Worm (Caenorhabditis elegans) whole organism, mixed stage, embryonic: ENCODE results near the gene algn-13.
A peak's percentile ranks its signal among the peaks of the same experiment; 100 is the strongest.

Experiments
- M03D4.4 ChIP-seq: sonication (generic microtip); optimal IDR thresholded peaks from 2 replicates; lab custom pipeline; 2017; ENCODE audit warnings: mild to moderate bottlenecking, missing genetic modification characterization, missing compliant biosample characterization
- bed-3 ChIP-seq: fragments of 200-800 bp; sonication (Bioruptor generic); optimal IDR thresholded peaks from 3 replicates; lab custom pipeline; 2018; ENCODE audit warnings: mild to moderate bottlenecking, missing genetic modification characterization, moderate library complexity, missing compliant biosample characterization
- blmp-1 ChIP-seq: fragments of 150-350 bp; optimal IDR thresholded peaks from 2 replicates; lab custom pipeline; 2014; ENCODE audit warnings: missing biosample characterization, missing genetic modification characterization
- ceh-39 ChIP-seq: fragments of 150-350 bp; optimal IDR thresholded peaks from 2 replicates; lab custom pipeline; 2014; ENCODE audit warnings: missing biosample characterization, missing genetic modification characterization
- ceh-43 ChIP-seq: fragments of 200-800 bp; sonication (Bioruptor generic); optimal IDR thresholded peaks from 2 replicates; lab custom pipeline; 2018; ENCODE audit warnings: mild to moderate bottlenecking, missing genetic modification characterization, moderate library complexity, missing compliant biosample characterization
- ceh-83 ChIP-seq: fragments of 200-800 bp; sonication (Bioruptor generic); optimal IDR thresholded peaks from 2 replicates; lab custom pipeline; 2018; ENCODE audit warnings: mild to moderate bottlenecking, missing genetic modification characterization, missing compliant biosample characterization
- ces-1 ChIP-seq: fragments of 150-350 bp; optimal IDR thresholded peaks from 2 replicates; lab custom pipeline; 2014; ENCODE audit warnings: missing biosample characterization, missing genetic modification reagents, missing genetic modification characterization
- cnd-1 ChIP-seq: fragments of 200-800 bp; sonication (Bioruptor generic); optimal IDR thresholded peaks from 2 replicates; lab custom pipeline; 2018; ENCODE audit warnings: mild to moderate bottlenecking, missing genetic modification characterization, missing compliant biosample characterization
- drap-1 ChIP-seq: fragments of 200-800 bp; sonication (Bioruptor generic); optimal IDR thresholded peaks from 3 replicates; lab custom pipeline; 2018; ENCODE audit warnings: mild to moderate bottlenecking, missing genetic modification characterization, missing compliant biosample characterization
- elt-1 ChIP-seq: sonication (generic microtip); optimal IDR thresholded peaks from 2 replicates; lab custom pipeline; 2017; ENCODE audit warnings: missing genetic modification characterization, mild to moderate bottlenecking, missing compliant biosample characterization, antibody characterized with exemption, moderate library complexity, borderline replicate concordance; ENCODE audit not compliant: insufficient read depth
- elt-3 ChIP-seq: fragments of 150-350 bp; optimal IDR thresholded peaks from 2 replicates; lab custom pipeline; 2014; ENCODE audit warnings: missing biosample characterization, missing genetic modification characterization
- ham-2 ChIP-seq: fragments of 200-800 bp; sonication (Bioruptor generic); optimal IDR thresholded peaks from 2 replicates; lab custom pipeline; 2018; ENCODE audit warnings: mild to moderate bottlenecking, missing genetic modification characterization, missing compliant biosample characterization
- hlh-1 ChIP-seq: fragments of 150-350 bp; optimal IDR thresholded peaks from 2 replicates; lab custom pipeline; 2014; ENCODE audit warnings: missing biosample characterization, missing genetic modification reagents, missing genetic modification characterization
- lin-13 ChIP-seq: fragments of 150-350 bp; optimal IDR thresholded peaks from 2 replicates; lab custom pipeline; 2014; ENCODE audit warnings: missing biosample characterization, missing genetic modification characterization
- lin-32 ChIP-seq: fragments of 200-800 bp; sonication (Bioruptor generic); optimal IDR thresholded peaks from 2 replicates; lab custom pipeline; 2018; ENCODE audit warnings: mild to moderate bottlenecking, missing genetic modification characterization, missing compliant biosample characterization
- lsy-2 ChIP-seq: fragments of 150-350 bp; optimal IDR thresholded peaks from 2 replicates; lab custom pipeline; 2014; ENCODE audit warnings: missing biosample characterization, missing genetic modification characterization
- mab-5 ChIP-seq: fragments of 150-350 bp; optimal IDR thresholded peaks from 2 replicates; lab custom pipeline; 2014; ENCODE audit warnings: missing biosample characterization, missing genetic modification characterization
- mep-1 ChIP-seq: fragments of 150-350 bp; optimal IDR thresholded peaks from 2 replicates; lab custom pipeline; 2017; ENCODE audit warnings: missing biosample characterization, missing genetic modification reagents, missing genetic modification characterization, inconsistent platforms
- mls-2 ChIP-seq: sonication (generic microtip); optimal IDR thresholded peaks from 2 replicates; lab custom pipeline; 2016; ENCODE audit warnings: mild to moderate bottlenecking, missing genetic modification characterization, moderate library complexity, missing compliant biosample characterization
- nhr-12 ChIP-seq: fragments of 150-350 bp; optimal IDR thresholded peaks from 2 replicates; lab custom pipeline; 2014; ENCODE audit warnings: missing biosample characterization, missing genetic modification characterization
- nhr-2 ChIP-seq: fragments of 150-350 bp; optimal IDR thresholded peaks from 2 replicates; lab custom pipeline; 2014; ENCODE audit warnings: missing biosample characterization, missing genetic modification characterization
- nhr-237 ChIP-seq: fragments of 150-350 bp; optimal IDR thresholded peaks from 2 replicates; lab custom pipeline; 2014; ENCODE audit warnings: missing biosample characterization, missing genetic modification characterization
- nhr-28 ChIP-seq: fragments of 150-350 bp; optimal IDR thresholded peaks from 2 replicates; lab custom pipeline; 2014; ENCODE audit warnings: missing biosample characterization, missing genetic modification characterization
- nhr-76 ChIP-seq: sonication (generic microtip); optimal IDR thresholded peaks from 2 replicates; lab custom pipeline; 2017; ENCODE audit warnings: missing biosample characterization, missing genetic modification characterization
- pha-4 ChIP-seq: fragments of 150-350 bp; optimal IDR thresholded peaks from 2 replicates; lab custom pipeline; 2018; ENCODE audit warnings: missing biosample characterization, missing genetic modification reagents, missing genetic modification characterization
- snpc-4 ChIP-seq: fragments of 150-350 bp; optimal IDR thresholded peaks from 2 replicates; lab custom pipeline; 2014; ENCODE audit warnings: missing biosample characterization, missing genetic modification characterization
- sptf-1 ChIP-seq: sonication (generic microtip); optimal IDR thresholded peaks from 2 replicates; lab custom pipeline; 2017; ENCODE audit warnings: mild to moderate bottlenecking, missing genetic modification characterization, moderate library complexity, missing compliant biosample characterization
- tbx-8 ChIP-seq: fragments of 200-800 bp; sonication (Bioruptor generic); optimal IDR thresholded peaks from 2 replicates; lab custom pipeline; 2018; ENCODE audit warnings: mild to moderate bottlenecking, missing genetic modification characterization, moderate library complexity, missing compliant biosample characterization
- unc-39 ChIP-seq: fragments of 150-350 bp; optimal IDR thresholded peaks from 2 replicates; lab custom pipeline; 2014; ENCODE audit warnings: missing biosample characterization, missing genetic modification characterization
- zip-8 ChIP-seq: fragments of 150-350 bp; optimal IDR thresholded peaks from 2 replicates; lab custom pipeline; 2014; ENCODE audit warnings: missing biosample characterization, missing genetic modification characterization
- ztf-11 ChIP-seq: fragments of 150-350 bp; optimal IDR thresholded peaks from 2 replicates; lab custom pipeline; 2014; ENCODE audit warnings: missing biosample characterization, missing genetic modification characterization

The algn-13 gene

ce11 chrV:13981677-13982076, 19.9 kb upstream of the algn-13 start:
- TF ChIP-seq snpc-4 (tag; lab: Kevin White, UChicago) (no peak), nhr-76 (tag; lab: Kevin White, UChicago) (no peak), unc-39 (no peak), ztf-11 (tag; lab: Kevin White, UChicago) (no peak), nhr-12 (no peak), ceh-83 (GFP tag; lab: Kevin White, UChicago) (no peak), blmp-1 (tag; lab: Kevin White, UChicago) (no peak)
- TF ChIP-seq, all 35 proteins: peak for 0

- TF ChIP-seq lin-13 (tag; lab: Kevin White, UChicago) (no peak), lin-32 (GFP tag; lab: Kevin White, UChicago) (no peak), ztf-11 (tag; lab: Kevin White, UChicago) (no peak), ham-2 (GFP tag; lab: Kevin White, UChicago) (no peak), ces-1 (GFP tag; lab: Kevin White, UChicago) (no peak), mep-1 (tag; lab: Kevin White, UChicago) (no peak), ceh-39 (tag; lab: Kevin White, UChicago) (no peak), hlh-1 (tag; lab: Kevin White, UChicago) (no peak), nhr-2 (tag; lab: Kevin White, UChicago) (no peak), nhr-12 (no peak), lsy-2 (tag; lab: Kevin White, UChicago) (no peak)
These were observed 19.0 kb upstream of the algn-13 start, which contains the start of gene eol-1 for ce11 chrV:13980807-13981206. Gene eol-1, minus strand, starts transcription at chrV:13980907.

- no peak for TF ChIP-seq pha-4 (tag; lab: Kevin White, UChicago)
- no peak for TF ChIP-seq lin-13 (tag; lab: Kevin White, UChicago)
- no peak for TF ChIP-seq nhr-76 (tag; lab: Kevin White, UChicago)
- TF ChIP-seq drap-1 (GFP tag; lab: Kevin White, UChicago), result no peak
- TF ChIP-seq ztf-11 (tag; lab: Kevin White, UChicago), result no peak
- TF ChIP-seq mab-5 (tag; lab: Kevin White, UChicago), result no peak
- peak; percentile 79 for TF ChIP-seq blmp-1 (tag; lab: Kevin White, UChicago)
- no peak for TF ChIP-seq nhr-237
- TF ChIP-seq elt-1, result peak; percentile 80
- no peak for TF ChIP-seq cnd-1
These were observed 1.7 kb upstream of the algn-13 start, which contains the start of gene sao-1 for ce11 chrV:13963279-13963976. Gene sao-1, plus strand, starts transcription at chrV:13963926.

- TF ChIP-seq M03D4.4 (tag; lab: Kevin White, UChicago), result no peak
- TF ChIP-seq nhr-2 (tag; lab: Kevin White, UChicago), result no peak
- no peak for TF ChIP-seq ceh-83 (GFP tag; lab: Kevin White, UChicago)
- TF ChIP-seq ceh-43 (GFP tag; lab: Kevin White, UChicago), result no peak
- TF ChIP-seq ham-2 (GFP tag; lab: Kevin White, UChicago), result no peak
- TF ChIP-seq bed-3 (GFP tag; lab: Kevin White, UChicago), result no peak
- no peak for TF ChIP-seq lin-32 (GFP tag; lab: Kevin White, UChicago)
- no peak for TF ChIP-seq nhr-237
- TF ChIP-seq elt-3 (tag; lab: Kevin White, UChicago), result no peak
- no peak for TF ChIP-seq hlh-1 (tag; lab: Kevin White, UChicago)
- no peak for TF ChIP-seq sptf-1 (tag; lab: Kevin White, UChicago)
- no peak for TF ChIP-seq unc-39
- TF ChIP-seq ztf-11 (tag; lab: Kevin White, UChicago), result no peak
- no peak for TF ChIP-seq lsy-2 (tag; lab: Kevin White, UChicago)
- no peak for TF ChIP-seq blmp-1 (tag; lab: Kevin White, UChicago)
- no peak for TF ChIP-seq nhr-28
These were observed 861 bp downstream of the algn-13 start, which contains the start of gene srh-24 for ce11 chrV:13960916-13961315. Gene srh-24, minus strand, starts transcription at chrV:13961016.

- TF ChIP-seq unc-39 (no peak), pha-4 (tag; lab: Kevin White, UChicago) (no peak), elt-3 (tag; lab: Kevin White, UChicago) (no peak)
These were observed 3.5 kb downstream of the algn-13 start, which contains the start of gene R10D12.10 for ce11 chrV:13958247-13958646. Gene R10D12.10, minus strand, starts transcription at chrV:13958347.

ce11 chrV:13957691-13958090, 4.1 kb downstream of the algn-13 start:
- TF ChIP-seq ceh-83 (GFP tag; lab: Kevin White, UChicago) (no peak), zip-8 (no peak), pha-4 (tag; lab: Kevin White, UChicago) (no peak), elt-3 (tag; lab: Kevin White, UChicago) (no peak), tbx-8 (GFP tag; lab: Kevin White, UChicago) (no peak), nhr-28 (no peak), bed-3 (GFP tag; lab: Kevin White, UChicago) (no peak), sptf-1 (tag; lab: Kevin White, UChicago) (no peak), lin-32 (GFP tag; lab: Kevin White, UChicago) (no peak), nhr-237 (no peak), ceh-39 (tag; lab: Kevin White, UChicago) (no peak), mls-2 (no peak), ham-2 (GFP tag; lab: Kevin White, UChicago) (no peak), nhr-12 (no peak), lin-13 (tag; lab: Kevin White, UChicago) (no peak), drap-1 (GFP tag; lab: Kevin White, UChicago) (no peak), cnd-1 (no peak), nhr-2 (tag; lab: Kevin White, UChicago) (no peak), nhr-76 (tag; lab: Kevin White, UChicago) (no peak), lsy-2 (tag; lab: Kevin White, UChicago) (no peak)
